Fruit fly (Drosophila melanogaster): ENCODE measurements around the gene obst-A.

Gene obst-A

DNA sequence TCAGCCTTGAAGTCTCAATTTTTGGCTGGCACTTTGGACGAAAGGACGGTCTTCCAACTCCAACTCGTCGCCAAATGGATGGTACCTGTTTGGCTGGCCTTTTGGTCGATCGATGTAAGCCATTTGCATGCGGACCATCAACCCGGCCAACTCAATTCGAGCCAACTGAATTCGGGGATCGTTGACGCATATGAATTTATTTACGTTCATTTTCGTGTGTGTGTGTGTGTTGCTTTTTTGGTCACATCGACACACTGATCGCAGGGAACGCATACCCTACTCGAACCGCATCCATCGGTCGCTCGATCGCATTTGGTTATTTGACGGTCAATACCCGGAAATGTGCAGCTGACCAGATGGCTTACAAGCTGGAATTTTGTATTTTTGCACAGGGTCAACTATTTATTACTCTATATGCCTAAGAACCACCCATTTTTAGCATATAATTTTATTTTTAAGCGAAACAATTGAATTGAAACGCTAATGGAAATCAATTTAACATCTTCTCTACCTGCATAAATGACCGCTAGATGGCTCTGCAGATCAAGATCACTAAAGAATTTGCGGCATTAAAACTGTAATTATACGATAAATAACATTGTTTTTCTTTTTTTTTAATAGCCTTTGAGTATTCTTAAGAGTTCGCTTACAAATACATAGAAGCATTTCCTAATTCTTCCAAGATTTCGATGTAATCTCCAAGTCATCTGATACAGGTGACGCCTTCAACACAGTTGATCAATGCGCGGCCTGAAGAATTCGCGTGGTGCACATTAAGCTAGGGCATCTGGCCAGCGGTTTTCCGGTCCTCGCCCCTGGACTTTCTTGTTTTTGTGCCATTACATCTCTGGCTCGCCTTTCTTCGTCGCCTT lies 683 bp upstream of the obst-A start:
- no peak for TF ChIP-seq Hr39 (GFP tag; optimal IDR thresholded peaks at IDR 0.05)
- TF ChIP-seq esn (GFP tag; optimal IDR thresholded peaks at IDR 0.05): peak; percentile 33
- peak; percentile 49 for TF ChIP-seq svp (GFP tag)
- peak; percentile 76 for TF ChIP-seq Eip78C (GFP tag)
- peak; percentile 21 for TF ChIP-seq Smox (GFP tag; optimal IDR thresholded peaks at IDR 0.05)
- TF ChIP-seq CG32006 (GFP tag; optimal IDR thresholded peaks at IDR 0.05): peak; percentile 29
- TF ChIP-seq Ets21C (GFP tag; optimal IDR thresholded peaks at IDR 0.05): no peak

- TF ChIP-seq CG7368 (GFP tag; optimal IDR thresholded peaks at IDR 0.05) (no peak), CG3919 (GFP tag; optimal IDR thresholded peaks at IDR 0.05) (no peak), Eip78C (GFP tag) (peak; percentile 43), Blimp-1 (GFP tag; optimal IDR thresholded peaks at IDR 0.05) (peak; percentile 84)
These were observed 997 bp downstream of the obst-A start for dm6 chrX:20240518-20241186.

dm6 chrX:20243274-20243839 lies 3.7 kb downstream of the obst-A start:
- no peak for TF ChIP-seq lz (GFP tag; optimal IDR thresholded peaks at IDR 0.05)
- TF ChIP-seq Blimp-1 (GFP tag; optimal IDR thresholded peaks at IDR 0.05): peak; percentile 87
- TF ChIP-seq CG11294 (GFP tag; IDR thresholded peaks at IDR 0.05): no peak
- peak; percentile 54 for TF ChIP-seq dsx (GFP tag; optimal IDR thresholded peaks at IDR 0.05; ENCODE audit: poor library complexity, severe bottlenecking)
- no peak for TF ChIP-seq CG7368 (GFP tag; optimal IDR thresholded peaks at IDR 0.05)
- TF ChIP-seq Ets96B (tag; optimal IDR thresholded peaks at IDR 0.05): no peak
- TF ChIP-seq CG31627 (GFP tag; optimal IDR thresholded peaks at IDR 0.05): no peak
- TF ChIP-seq ss (GFP tag; optimal IDR thresholded peaks at IDR 0.05): peak in 1 of 2 experiments; percentile 22

DNA sequence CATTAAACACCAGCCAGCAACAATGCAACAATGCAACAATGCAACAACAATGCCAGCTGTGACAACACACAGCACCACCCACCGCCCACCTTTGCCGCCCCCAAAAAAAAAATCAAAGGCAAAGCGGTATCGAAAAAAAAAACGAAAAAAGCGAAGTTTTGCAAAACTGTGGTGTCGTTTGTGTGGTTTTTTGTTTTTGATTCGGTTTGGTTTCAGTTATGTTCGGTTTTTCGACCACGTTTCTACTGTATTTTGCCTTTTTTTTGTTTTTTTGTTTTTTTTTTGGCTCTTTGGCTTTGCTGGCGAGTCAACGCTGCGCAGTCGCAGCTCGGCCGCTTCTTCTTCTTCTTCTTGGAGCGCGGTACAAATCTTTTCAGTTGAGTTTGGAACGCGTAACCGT lies 4.6 kb downstream of the obst-A start, which contains the start of gene Peritrophin-A:
Gene Peritrophin-A, plus strand, starts transcription at position 370 of the 400 bp plus-strand sequence.
- TF ChIP-seq Ets21C (GFP tag; optimal IDR thresholded peaks at IDR 0.05): no peak
- peak; percentile 29 for TF ChIP-seq pdm3 (GFP tag; optimal IDR thresholded peaks at IDR 0.05)
- TF ChIP-seq CG11902 (GFP tag; optimal IDR thresholded peaks at IDR 0.05): no peak
- no peak for TF ChIP-seq esn (GFP tag; optimal IDR thresholded peaks at IDR 0.05)
- TF ChIP-seq CG1621 (tag; optimal IDR thresholded peaks at IDR 0.05): no peak
- peak; percentile 28 for TF ChIP-seq CG34406 (GFP tag; optimal IDR thresholded peaks at IDR 0.05)
- peak; percentile 9; the same call in 1 of the 2 replicates for TF ChIP-seq CG11294 (GFP tag; IDR thresholded peaks at IDR 0.05)
- TF ChIP-seq CG6854 (GFP tag; optimal IDR thresholded peaks at IDR 0.05): peak; percentile 67
- TF ChIP-seq cyc (GFP tag; optimal IDR thresholded peaks at IDR 0.05): no peak
- TF ChIP-seq Blimp-1 (GFP tag; optimal IDR thresholded peaks at IDR 0.05): no peak
- no peak for TF ChIP-seq ss (GFP tag; optimal IDR thresholded peaks at IDR 0.05)
- TF ChIP-seq CG15336 (GFP tag; IDR thresholded peaks at IDR 0.05): peak; percentile 79
- TF ChIP-seq acj6 (GFP tag; optimal IDR thresholded peaks at IDR 0.05): no peak
- TF ChIP-seq CG8119 (GFP tag; IDR thresholded peaks at IDR 0.05): peak; percentile 78
- peak; percentile 3 for TF ChIP-seq CG16779 (tag; optimal IDR thresholded peaks at IDR 0.05)
- no peak for TF ChIP-seq OdsH (GFP tag; optimal IDR thresholded peaks at IDR 0.05)
- TF ChIP-seq fkh (GFP tag; optimal IDR thresholded peaks at IDR 0.05): no peak
- peak; percentile 86 for TF ChIP-seq eg (GFP tag; IDR thresholded peaks at IDR 0.05)
- peak; percentile 35 for TF ChIP-seq Met (GFP tag; optimal IDR thresholded peaks at IDR 0.05)
- peak; percentile 15 for TF ChIP-seq CG6792 (GFP tag; optimal IDR thresholded peaks at IDR 0.05)
- peak; percentile 41 for TF ChIP-seq net (GFP tag; optimal IDR thresholded peaks at IDR 0.05)
- TF ChIP-seq fd85E (GFP tag; optimal IDR thresholded peaks at IDR 0.05): no peak
- peak; percentile 50 for TF ChIP-seq Eip78C (GFP tag)
- TF ChIP-seq CG7368 (GFP tag; optimal IDR thresholded peaks at IDR 0.05): no peak
- no peak for TF ChIP-seq Ets96B (tag; optimal IDR thresholded peaks at IDR 0.05)
- TF ChIP-seq CG6808 (GFP tag; optimal IDR thresholded peaks at IDR 0.05): no peak
- no peak for TF ChIP-seq Smox (GFP tag; optimal IDR thresholded peaks at IDR 0.05)
- 0 out of 2 replicates have a peak, but pooled peaks have one; percentile 14 for TF ChIP-seq Gug (GFP tag; IDR thresholded peaks at IDR 0.05)
- no peak for TF ChIP-seq salr (GFP tag; optimal IDR thresholded peaks at IDR 0.05)
- peak; percentile 27 for TF ChIP-seq dsx (GFP tag; optimal IDR thresholded peaks at IDR 0.05; ENCODE audit: poor library complexity, severe bottlenecking)
- TF ChIP-seq achi (GFP tag; optimal IDR thresholded peaks at IDR 0.05): peak; percentile 17
- no peak for TF ChIP-seq CG4318 (GFP tag; optimal IDR thresholded peaks at IDR 0.05)
- no peak for TF ChIP-seq fd59A (GFP tag; optimal IDR thresholded peaks at IDR 0.05)
- peak; percentile 38 for TF ChIP-seq topi (GFP tag; optimal IDR thresholded peaks at IDR 0.05)
- TF ChIP-seq CG8632 (GFP tag; optimal IDR thresholded peaks at IDR 0.05): peak; percentile 14

Measured in whole organism, prepupa.